Worm (Caenorhabditis elegans): ENCODE measurements around the gene hsp-75.

hsp-75 gene

DNA sequence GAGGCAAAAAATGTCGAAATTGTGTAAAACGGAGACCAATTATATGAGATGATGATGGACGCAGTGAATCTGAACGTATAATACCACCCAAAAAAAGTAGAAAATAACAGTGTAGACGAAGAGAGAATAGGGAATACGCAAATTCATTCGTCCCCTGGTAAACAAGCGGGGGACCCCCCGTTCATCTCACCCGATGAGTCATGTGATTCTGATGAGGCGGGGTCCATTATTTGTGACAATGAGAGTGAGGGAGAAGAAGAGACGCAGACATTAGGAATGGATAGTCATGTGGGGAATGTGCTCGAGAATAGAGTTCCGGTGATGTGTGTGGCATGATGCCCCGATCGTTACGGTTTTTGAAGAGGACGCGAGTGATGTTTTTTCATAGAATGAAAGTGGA is 45.6 kb upstream of the hsp-75 start (continued):
- TF ChIP-seq tlp-1 (tag; optimal IDR thresholded peaks at IDR 0.05) (no peak), mep-1 (tag; optimal IDR thresholded peaks at IDR 0.05) (peak; percentile 87), elt-2 (tag; optimal IDR thresholded peaks at IDR 0.05) (peak; percentile 40), fkh-8 (tag; optimal IDR thresholded peaks at IDR 0.05) (no peak), swsn-7 (tag; optimal IDR thresholded peaks at IDR 0.05) (peak; percentile 41), pag-3 (tag; optimal IDR thresholded peaks at IDR 0.05; ENCODE audit: borderline replicate concordance, insufficient read depth) (no peak), unc-130 (tag; optimal IDR thresholded peaks at IDR 0.05) (peak; percentile 62), efl-1 (optimal IDR thresholded peaks at IDR 0.05) (peak; percentile 27 to 60), efl-1 (GFP tag; optimal IDR thresholded peaks at IDR 0.05 in 1 of 2) (peak; percentile 56 to 96), skn-1 (tag; optimal IDR thresholded peaks at IDR 0.05) (peak; percentile 65), mdl-1 (tag; optimal IDR thresholded peaks at IDR 0.05) (peak in 1 of 2 experiments; percentile 87), hlh-4 (tag; optimal IDR thresholded peaks at IDR 0.05) (no peak), grh-1 (GFP tag; IDR thresholded peaks at IDR 0.05) (peak; percentile 60), lin-13 (GFP tag; optimal IDR thresholded peaks at IDR 0.05) (peak; percentile 62), nhr-77 (tag; optimal IDR thresholded peaks at IDR 0.05) (no peak)

DNA sequence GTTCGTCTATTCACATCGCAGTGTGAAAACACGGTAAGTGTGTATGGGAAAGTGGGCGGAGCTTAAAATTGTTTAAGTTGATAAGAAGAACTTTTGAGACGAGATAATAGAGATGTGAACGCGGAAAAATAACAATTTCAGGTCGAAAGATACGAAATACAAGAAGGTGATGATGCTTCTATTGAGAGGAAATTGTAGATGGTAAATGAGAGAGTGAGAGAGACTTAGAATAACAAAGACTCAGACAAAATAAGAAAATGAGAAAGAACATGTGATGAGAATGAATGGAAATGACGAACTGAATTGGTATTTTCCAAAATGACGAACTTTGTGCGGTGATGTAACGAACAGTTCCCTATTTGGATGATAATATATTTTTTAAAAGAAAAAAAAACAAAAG is 44.6 kb upstream of the hsp-75 start:
- TF ChIP-seq ets-5 (GFP tag; IDR thresholded peaks at IDR 0.05) (no peak), nhr-71 (tag; optimal IDR thresholded peaks at IDR 0.05) (peak; percentile 9), swsn-7 (tag; optimal IDR thresholded peaks at IDR 0.05) (no peak), elt-3 (tag; optimal IDR thresholded peaks at IDR 0.05) (peak in 1 of 6 experiments; percentile 53), lin-14 (GFP tag; optimal IDR thresholded peaks at IDR 0.05) (peak; percentile 34), skn-1 (tag; optimal IDR thresholded peaks at IDR 0.05) (peak; percentile 19), lin-35 (GFP tag; optimal IDR thresholded peaks at IDR 0.05) (peak in 1 of 2 experiments; percentile 47), efl-1 (optimal IDR thresholded peaks at IDR 0.05) (no peak), efl-1 (GFP tag; optimal IDR thresholded peaks at IDR 0.05 in 1 of 2) (peak; percentile 4 to 40)

DNA sequence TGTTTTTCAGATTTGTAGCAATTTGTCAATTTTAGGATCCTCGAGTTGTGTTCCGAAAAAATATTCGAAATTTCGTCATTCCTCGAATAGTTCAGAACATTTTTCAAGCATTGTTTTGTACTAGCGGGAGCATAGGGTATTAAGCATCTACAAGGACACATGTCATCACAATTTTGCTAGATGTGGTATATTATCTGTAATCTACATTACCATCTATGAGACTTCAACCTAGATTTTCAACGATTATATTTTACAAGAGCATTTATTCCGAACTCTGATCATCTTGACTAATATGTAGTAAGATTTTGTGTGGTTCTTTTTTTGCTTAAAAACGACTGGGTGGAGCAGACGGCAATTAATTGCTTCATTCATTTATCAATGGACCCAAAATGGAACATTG is 36.5 kb upstream of the hsp-75 start:
- TF ChIP-seq tbx-2 (tag; optimal IDR thresholded peaks at IDR 0.05), result no peak
- no peak for TF ChIP-seq lir-3 (tag; optimal IDR thresholded peaks at IDR 0.05; ENCODE audit: poor library complexity)
- TF ChIP-seq nhr-19 (GFP tag; conservative IDR thresholded peaks at IDR 0.05), result no peak
- no peak for TF ChIP-seq lin-35 (GFP tag; optimal IDR thresholded peaks at IDR 0.05)
- TF ChIP-seq isw-1 (GFP tag; IDR thresholded peaks at IDR 0.05), result no peak
- no peak for TF ChIP-seq egl-13 (tag; optimal IDR thresholded peaks at IDR 0.05)

DNA sequence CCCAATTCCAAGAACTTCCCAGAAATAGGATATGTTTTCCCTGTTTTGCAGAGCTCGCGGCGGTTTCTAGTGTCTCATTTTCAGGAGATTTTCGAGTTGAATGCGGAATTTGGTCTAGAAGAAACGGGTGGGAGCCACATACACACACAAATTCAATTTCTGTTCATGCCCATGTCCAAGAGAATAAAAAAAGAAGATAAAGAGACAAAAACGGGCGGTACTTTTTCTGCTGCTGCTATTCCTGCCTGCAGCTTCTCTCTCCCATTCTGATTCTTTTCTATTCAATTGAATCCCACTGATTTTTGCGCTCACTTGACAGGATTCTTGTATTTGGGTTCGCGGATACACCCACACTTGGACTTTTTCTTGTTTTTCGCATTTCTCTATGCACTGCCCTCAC is 36.1 kb upstream of the hsp-75 start:
- TF ChIP-seq xbp-1 (tag; optimal IDR thresholded peaks at IDR 0.05), result no peak
- no peak for TF ChIP-seq sox-4 (tag; optimal IDR thresholded peaks at IDR 0.05)
- peak; percentile 50 for TF ChIP-seq fkh-10 (GFP tag; optimal IDR thresholded peaks at IDR 0.05)
- TF ChIP-seq nhr-47 (tag; optimal IDR thresholded peaks at IDR 0.05), result no peak
- TF ChIP-seq lin-14 (GFP tag; optimal IDR thresholded peaks at IDR 0.05), result peak; percentile 34
- no peak for TF ChIP-seq F16B12.6 (tag; optimal IDR thresholded peaks at IDR 0.05)
- no peak for TF ChIP-seq skn-1 (tag; optimal IDR thresholded peaks at IDR 0.05)
- no peak for TF ChIP-seq nhr-77 (tag; optimal IDR thresholded peaks at IDR 0.05)
- no peak for TF ChIP-seq nhr-12 (tag; optimal IDR thresholded peaks at IDR 0.05)
- TF ChIP-seq blmp-1 (tag; optimal IDR thresholded peaks at IDR 0.05), result no peak
- no peak for TF ChIP-seq mab-9 (GFP tag; IDR thresholded peaks at IDR 0.05)
- TF ChIP-seq nhr-19 (GFP tag; conservative IDR thresholded peaks at IDR 0.05), result no peak
- TF ChIP-seq hlh-17 (GFP tag; optimal IDR thresholded peaks at IDR 0.05; ENCODE audit: borderline replicate concordance), result no peak
- no peak for TF ChIP-seq aly-2 (tag; optimal IDR thresholded peaks at IDR 0.05)

DNA sequence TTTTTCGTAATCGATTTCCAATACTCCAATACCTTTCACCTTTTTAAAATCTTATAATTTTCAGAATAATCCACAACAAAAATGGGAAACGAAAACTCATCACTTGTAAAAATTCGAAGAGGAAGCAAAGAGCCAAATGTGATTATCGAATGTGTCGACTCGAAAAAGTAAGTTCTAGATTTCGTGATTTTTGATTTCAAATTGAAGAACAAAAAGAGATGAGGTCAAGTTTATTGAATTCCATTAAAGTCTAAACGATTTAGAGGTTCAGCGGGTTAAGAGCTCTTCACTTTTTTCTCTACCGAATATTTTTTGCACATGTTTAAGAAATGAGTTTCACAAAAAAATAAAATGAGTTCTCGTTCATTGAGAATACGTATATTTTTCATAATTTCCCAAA is 32.4 kb upstream of the hsp-75 start, which contains the start of gene B0361.4:
TSS of gene B0361.4 (plus strand) at position 61 of the 400 bp plus-strand sequence.
- TF ChIP-seq irx-1 (tag; optimal IDR thresholded peaks at IDR 0.05), result no peak
- TF ChIP-seq jun-1 (tag; optimal IDR thresholded peaks at IDR 0.05), result no peak
- no peak for TF ChIP-seq aha-1 (tag; optimal IDR thresholded peaks at IDR 0.05)
- TF ChIP-seq lin-14 (GFP tag; optimal IDR thresholded peaks at IDR 0.05), result peak; percentile 18
- peak; percentile 88 for TF ChIP-seq fkh-10 (GFP tag; optimal IDR thresholded peaks at IDR 0.05)

Measured in whole organism, L1 larva.